Worm (Caenorhabditis elegans): ENCODE measurements around the gene F41C6.6.

ce11 chrX:6875273-6875672 is 6.4 kb downstream of the F41C6.6 start:
- TF ChIP-seq mab-5 (tag; optimal IDR thresholded peaks at IDR 0.05): no peak
- no peak for TF ChIP-seq nhr-28 (tag; optimal IDR thresholded peaks at IDR 0.05)
- no peak for TF ChIP-seq ces-1 (GFP tag; optimal IDR thresholded peaks at IDR 0.05)
- TF ChIP-seq ztf-11 (tag; optimal IDR thresholded peaks at IDR 0.05): no peak
- TF ChIP-seq lsy-2 (tag; optimal IDR thresholded peaks at IDR 0.05): no peak
- no peak for TF ChIP-seq elt-3 (tag; optimal IDR thresholded peaks at IDR 0.05)
- TF ChIP-seq blmp-1 (tag; optimal IDR thresholded peaks at IDR 0.05): no peak
- no peak for TF ChIP-seq nhr-76 (tag; optimal IDR thresholded peaks at IDR 0.05)
- TF ChIP-seq nhr-12 (tag; optimal IDR thresholded peaks at IDR 0.05): no peak
- TF ChIP-seq cnd-1 (tag; optimal IDR thresholded peaks at IDR 0.05): no peak
- TF ChIP-seq mep-1 (tag; optimal IDR thresholded peaks at IDR 0.05): no peak
- TF ChIP-seq drap-1 (GFP tag; optimal IDR thresholded peaks at IDR 0.05): no peak

Data from whole organism, mixed stage, embryonic.